Fruit fly (Drosophila melanogaster) whole organism, embryonic: ENCODE results near the gene CG5909.

ENCODE experiments used
- Aef1 ChIP-seq: fragments of 200-800 bp; sonication (Bioruptor generic); IDR thresholded peaks from 3 replicates; pipeline ENCODE4 v1.3.6; 2022; ENCODE audit warnings: missing biosample characterization, missing genetic modification characterization
- CG10209 ChIP-seq: fragments of 200-800 bp; sonication (Bioruptor generic); optimal IDR thresholded peaks from 3 replicates; lab custom pipeline; 2017; ENCODE audit warnings: missing biosample characterization, mild to moderate bottlenecking, missing genetic modification characterization, missing genetic modification reagents
- CG11093 ChIP-seq: fragments of 200-800 bp; sonication (Bioruptor generic); IDR thresholded peaks from 3 replicates; pipeline ENCODE4 v1.3.6; 2022; ENCODE audit warnings: missing biosample characterization, missing genetic modification characterization
- CG13775 ChIP-seq: fragments of 200-800 bp; sonication (Bioruptor generic); optimal IDR thresholded peaks from 3 replicates; lab custom pipeline; 2017; ENCODE audit warnings: missing biosample characterization, mild to moderate bottlenecking, missing genetic modification characterization
- CG13894 ChIP-seq: fragments of 200-800 bp; sonication (Bioruptor generic); optimal IDR thresholded peaks from 3 replicates; lab custom pipeline; 2018; ENCODE audit warnings: missing biosample characterization, mild to moderate bottlenecking, missing genetic modification characterization, moderate library complexity
- CG17568 ChIP-seq: fragments of 200-800 bp; sonication (Bioruptor generic); optimal IDR thresholded peaks from 2 replicates; lab custom pipeline; 2018; ENCODE audit warnings: missing biosample characterization, mild to moderate bottlenecking, missing genetic modification characterization, moderate library complexity
- CG1792 ChIP-seq: fragments of 200-800 bp; sonication (Bioruptor generic); optimal IDR thresholded peaks from 2 replicates; lab custom pipeline; 2016; ENCODE audit warnings: missing biosample characterization, missing genetic modification characterization
- CG1832 ChIP-seq: fragments of 200-800 bp; sonication (Bioruptor generic); optimal IDR thresholded peaks from 2 replicates; lab custom pipeline; 2017; ENCODE audit warnings: missing biosample characterization, mild to moderate bottlenecking, missing genetic modification characterization, inconsistent platforms
- CG18764 ChIP-seq: fragments of 200-800 bp; sonication (Bioruptor generic); optimal IDR thresholded peaks from 3 replicates; lab custom pipeline; 2016; ENCODE audit warnings: missing biosample characterization, missing genetic modification characterization
- CG2875 ChIP-seq: fragments of 200-800 bp; sonication (Bioruptor generic); optimal IDR thresholded peaks from 2 replicates; lab custom pipeline; 2017; ENCODE audit warnings: missing biosample characterization, mild to moderate bottlenecking, missing genetic modification characterization, missing genetic modification reagents
- CG2889 ChIP-seq: fragments of 200-800 bp; sonication (Bioruptor generic); IDR thresholded peaks from 3 replicates; pipeline ENCODE4 v1.3.6; 2022; ENCODE audit warnings: missing biosample characterization, missing genetic modification characterization
- CG3163 ChIP-seq: fragments of 200-800 bp; sonication (Bioruptor generic); optimal IDR thresholded peaks from 3 replicates; lab custom pipeline; 2016; ENCODE audit warnings: missing biosample characterization, missing genetic modification characterization
- CG3407 ChIP-seq: fragments of 200-800 bp; sonication (Bioruptor generic); optimal IDR thresholded peaks from 2 replicates; lab custom pipeline; 2018; ENCODE audit warnings: missing biosample characterization, mild to moderate bottlenecking, missing genetic modification characterization
- CG43689 ChIP-seq: fragments of 200-800 bp; sonication (Bioruptor generic); IDR thresholded peaks from 2 replicates; pipeline ENCODE4 v1.3.6; 2022; ENCODE audit warnings: missing biosample characterization, missing genetic modification characterization
- CG5245 ChIP-seq: fragments of 200-800 bp; sonication (Bioruptor generic); optimal IDR thresholded peaks from 3 replicates; lab custom pipeline; 2016; ENCODE audit warnings: missing biosample characterization, missing genetic modification characterization
- CG7987 ChIP-seq: fragments of 200-800 bp; sonication (Bioruptor generic); optimal IDR thresholded peaks from 2 replicates; lab custom pipeline; 2018; ENCODE audit warnings: missing biosample characterization, mild to moderate bottlenecking, missing genetic modification characterization, moderate library complexity
- CG8388 ChIP-seq: fragments of 200-800 bp; sonication (Bioruptor generic); optimal IDR thresholded peaks from 2 replicates; lab custom pipeline; 2019; ENCODE audit warnings: missing biosample characterization, mild to moderate bottlenecking, missing genetic modification characterization, moderate library complexity
- CG9727 ChIP-seq: fragments of 200-800 bp; sonication (Bioruptor generic); optimal IDR thresholded peaks from 3 replicates; lab custom pipeline; 2017; ENCODE audit warnings: missing biosample characterization, mild to moderate bottlenecking, missing genetic modification characterization
- Camta ChIP-seq: fragments of 200-800 bp; sonication (Bioruptor generic); optimal IDR thresholded peaks from 2 replicates; lab custom pipeline; 2016; ENCODE audit warnings: missing biosample characterization, missing genetic modification characterization
- Chrac-16 ChIP-seq: fragments of 200-800 bp; sonication (Bioruptor generic); optimal IDR thresholded peaks from 3 replicates; lab custom pipeline; 2016; ENCODE audit warnings: missing biosample characterization, missing genetic modification characterization
- CrebB ChIP-seq: fragments of 200-800 bp; sonication (Bioruptor generic); optimal IDR thresholded peaks from 3 replicates; lab custom pipeline; 2018; ENCODE audit warnings: missing biosample characterization, mild to moderate bottlenecking, missing genetic modification characterization
- Deaf1 ChIP-seq: fragments of 200-800 bp; optimal IDR thresholded peaks from 3 replicates; lab custom pipeline; 2019; ENCODE audit warnings: missing biosample characterization, mild to moderate bottlenecking, missing genetic modification characterization, moderate library complexity
- Doc3 ChIP-seq: fragments of 200-800 bp; sonication (Bioruptor generic); IDR thresholded peaks from 3 replicates; pipeline ENCODE4 v1.3.6; 2022; ENCODE audit warnings: missing biosample characterization, missing genetic modification characterization; ENCODE audit not compliant: partially characterized antibody
- Ets65A ChIP-seq: fragments of 200-800 bp; sonication (Bioruptor generic); peaks from one replicate; lab custom pipeline; 2016; ENCODE audit warnings: missing biosample characterization, missing genetic modification characterization
- HHEX ChIP-seq: fragments of 200-800 bp; sonication (Bioruptor generic); optimal IDR thresholded peaks from 3 replicates; lab custom pipeline; 2017; ENCODE audit warnings: missing biosample characterization, mild to moderate bottlenecking, missing genetic modification characterization, missing genetic modification reagents
- HLH3B ChIP-seq: fragments of 200-800 bp; sonication (Bioruptor generic); IDR thresholded peaks from 2 replicates; pipeline ENCODE4 v1.3.6; 2022; ENCODE audit warnings: missing biosample characterization, missing genetic modification characterization
- HLH4C ChIP-seq: fragments of 200-800 bp; sonication (Bioruptor generic); IDR thresholded peaks from 3 replicates; pipeline ENCODE4 v1.3.6; 2022; ENCODE audit warnings: missing biosample characterization, missing genetic modification characterization; ENCODE audit not compliant: partially characterized antibody
- Jarid2 ChIP-seq: fragments of 200-800 bp; sonication (Bioruptor generic); optimal IDR thresholded peaks from 3 replicates; lab custom pipeline; 2017; ENCODE audit warnings: mild to moderate bottlenecking, missing biosample characterization, missing genetic modification reagents, missing genetic modification characterization
- MBD-R2 ChIP-seq: fragments of 200-800 bp; sonication (Bioruptor generic); IDR thresholded peaks from 2 replicates; pipeline ENCODE4 v1.3.6; 2022; ENCODE audit warnings: missing biosample characterization, missing genetic modification characterization
- NK7.1 ChIP-seq: fragments of 200-800 bp; sonication (Bioruptor generic); optimal IDR thresholded peaks from 3 replicates; lab custom pipeline; 2016; ENCODE audit warnings: missing biosample characterization, missing genetic modification characterization
- Ssrp ChIP-seq: fragments of 200-800 bp; sonication (Bioruptor generic); optimal IDR thresholded peaks from 2 replicates; lab custom pipeline; 2018; ENCODE audit warnings: missing biosample characterization, mild to moderate bottlenecking, missing genetic modification characterization, moderate library complexity
- TFAM ChIP-seq: fragments of 200-800 bp; sonication (Bioruptor generic); optimal IDR thresholded peaks from 2 replicates; lab custom pipeline; 2017; ENCODE audit warnings: missing biosample characterization, missing genetic modification characterization, inconsistent platforms
- ac ChIP-seq: fragments of 200-800 bp; sonication (Bioruptor generic); optimal IDR thresholded peaks from 3 replicates; lab custom pipeline; 2017; ENCODE audit warnings: missing biosample characterization, mild to moderate bottlenecking, missing genetic modification characterization
- ara ChIP-seq: fragments of 200-800 bp; sonication (Bioruptor generic); IDR thresholded peaks from 2 replicates; pipeline ENCODE4 v1.3.6; 2022; ENCODE audit warnings: missing biosample characterization, missing genetic modification characterization
- btn ChIP-seq: fragments of 200-800 bp; sonication (Bioruptor generic); optimal IDR thresholded peaks from 2 replicates; lab custom pipeline; 2016; ENCODE audit warnings: missing biosample characterization, missing genetic modification characterization
- cato ChIP-seq: fragments of 200-800 bp; sonication (Bioruptor generic); optimal IDR thresholded peaks from 2 replicates; lab custom pipeline; 2016; ENCODE audit warnings: missing biosample characterization, missing genetic modification characterization, borderline replicate concordance
- dati ChIP-seq: fragments of 200-800 bp; sonication (Bioruptor generic); IDR thresholded peaks from 2 replicates; pipeline ENCODE4 v1.3.6; 2022; ENCODE audit warnings: missing biosample characterization, missing genetic modification characterization
- dmrt99B ChIP-seq: fragments of 200-800 bp; sonication (Bioruptor generic); optimal IDR thresholded peaks from 2 replicates; lab custom pipeline; 2018; ENCODE audit warnings: missing biosample characterization, mild to moderate bottlenecking, missing genetic modification characterization, moderate library complexity
- dysf ChIP-seq: fragments of 200-800 bp; sonication (Bioruptor generic); IDR thresholded peaks from 3 replicates; pipeline ENCODE4 v1.3.6; 2022; ENCODE audit warnings: missing biosample characterization, missing genetic modification characterization
- gcm ChIP-seq: fragments of 200-800 bp; sonication (Bioruptor generic); optimal IDR thresholded peaks from 2 replicates; lab custom pipeline; 2019; ENCODE audit warnings: missing biosample characterization, mild to moderate bottlenecking, missing genetic modification characterization, moderate library complexity
- hb ChIP-seq: fragments of 200-800 bp; sonication (Bioruptor generic); IDR thresholded peaks from 3 replicates; pipeline ENCODE4 v1.3.6; 2022; ENCODE audit warnings: missing biosample characterization, missing genetic modification characterization; ENCODE audit not compliant: partially characterized antibody
- hbn ChIP-seq: fragments of 200-800 bp; sonication (Bioruptor generic); IDR thresholded peaks from 2 replicates; pipeline ENCODE4 v1.3.6; 2022; ENCODE audit warnings: missing biosample characterization, missing genetic modification characterization; ENCODE audit not compliant: partially characterized antibody
- knrl ChIP-seq: fragments of 200-800 bp; sonication (Bioruptor generic); IDR thresholded peaks from 3 replicates; pipeline ENCODE4 v1.3.6; 2022; ENCODE audit warnings: missing biosample characterization, missing genetic modification characterization; ENCODE audit not compliant: partially characterized antibody
- mirr ChIP-seq: fragments of 200-800 bp; sonication (Bioruptor generic); optimal IDR thresholded peaks from 3 replicates; lab custom pipeline; 2018; ENCODE audit warnings: missing biosample characterization, mild to moderate bottlenecking, missing genetic modification characterization
- pho ChIP-seq: fragments of 200-800 bp; sonication (Bioruptor generic); optimal IDR thresholded peaks from 2 replicates; lab custom pipeline; 2016; ENCODE audit warnings: missing biosample characterization, missing genetic modification characterization
- psq ChIP-seq: fragments of 200-800 bp; sonication (Bioruptor generic); optimal IDR thresholded peaks from 2 replicates; lab custom pipeline; 2017; ENCODE audit warnings: missing biosample characterization, missing genetic modification characterization
- slbo ChIP-seq: fragments of 200-800 bp; sonication (Bioruptor generic); IDR thresholded peaks from 2 replicates; pipeline ENCODE4 v1.3.6; 2022; ENCODE audit warnings: missing biosample characterization, missing genetic modification characterization
- slou ChIP-seq: fragments of 200-800 bp; sonication (Bioruptor generic); optimal IDR thresholded peaks from 3 replicates; lab custom pipeline; 2016; ENCODE audit warnings: missing biosample characterization, missing genetic modification characterization
- trh ChIP-seq: fragments of 200-800 bp; sonication (Bioruptor generic); optimal IDR thresholded peaks from 2 replicates; lab custom pipeline; 2016; ENCODE audit warnings: missing biosample characterization, missing genetic modification characterization
- zfh1 ChIP-seq: fragments of 200-800 bp; sonication (Bioruptor generic); IDR thresholded peaks from 3 replicates; pipeline ENCODE4 v1.3.6; 2022; ENCODE audit warnings: missing biosample characterization, missing genetic modification characterization

The CG5909 gene

dm6 chr3R:27116465-27117092, 44.4 kb upstream of the CG5909 start, which contains the start of the genes CG6066 and CG5880 (continued):
- TF ChIP-seq Aef1 (no peak), Camta (GFP tag; lab: Kevin White, UChicago) (no peak), CrebB (no peak), trh (GFP tag; lab: Kevin White, UChicago) (no peak), Doc3 (GFP tag; lab: Robert Waterston, UW) (peak; percentile 79), Ssrp (tag; lab: Kevin White, UChicago) (no peak), CG7987 (GFP tag; lab: Kevin White, UChicago) (no peak), CG43689 (GFP tag; lab: Robert Waterston, UW) (no peak), ac (no peak), dati (no peak), pho (GFP tag; lab: Kevin White, UChicago) (no peak), CG13894 (tag; lab: Kevin White, UChicago) (no peak), CG3407 (no peak), CG18764 (GFP tag; lab: Kevin White, UChicago) (no peak), dysf (GFP tag; lab: Robert Waterston, UW) (no peak), CG1792 (GFP tag; lab: Kevin White, UChicago) (no peak), slou (no peak), hbn (GFP tag; lab: Robert Waterston, UW) (peak; percentile 73), btn (GFP tag; lab: Kevin White, UChicago) (no peak), psq (GFP tag; lab: Kevin White, UChicago) (no peak), Ets65A (peak; percentile 87), CG17568 (GFP tag; lab: Kevin White, UChicago) (no peak), mirr (GFP tag; lab: Kevin White, UChicago) (no peak), TFAM (GFP tag; lab: Kevin White, UChicago) (no peak), Jarid2 (GFP tag; lab: Kevin White, UChicago) (no peak), hb (GFP tag; lab: Robert Waterston, UW) (peak; percentile 74; the same call in 1 of the 3 replicates), dmrt99B (no peak), CG10209 (GFP tag; lab: Kevin White, UChicago) (no peak), knrl (GFP tag; lab: Robert Waterston, UW) (peak; percentile 78), CG2875 (GFP tag; lab: Kevin White, UChicago) (no peak), CG3163 (GFP tag; lab: Kevin White, UChicago) (no peak), CG5245 (GFP tag; lab: Kevin White, UChicago) (no peak), CG1832 (GFP tag; lab: Kevin White, UChicago) (peak; percentile 60), CG11093 (GFP tag; lab: Robert Waterston, UW) (no peak), CG9727 (GFP tag; lab: Kevin White, UChicago) (no peak), MBD-R2 (GFP tag; lab: Robert Waterston, UW) (peak; percentile 97), Deaf1 (tag; lab: Kevin White, UChicago) (no peak), HLH3B (GFP tag; lab: Robert Waterston, UW) (no peak), Chrac-16 (no peak), slbo (GFP tag; lab: Robert Waterston, UW) (no peak), cato (GFP tag; lab: Kevin White, UChicago) (no peak), ara (GFP tag; lab: Robert Waterston, UW) (no peak), CG2889 (GFP tag; lab: Robert Waterston, UW) (no peak), HHEX (GFP tag; lab: Kevin White, UChicago) (no peak), NK7.1 (GFP tag; lab: Kevin White, UChicago) (no peak), gcm (GFP tag; lab: Kevin White, UChicago) (no peak), HLH4C (peak; percentile 87), CG13775 (GFP tag; lab: Kevin White, UChicago) (no peak), CG8388 (GFP tag; lab: Kevin White, UChicago) (no peak), zfh1 (GFP tag; lab: Robert Waterston, UW) (no peak)
